Worm (Caenorhabditis elegans) whole organism, L3 larva: ENCODE measurements around the gene moc-5.
A peak's percentile ranks its signal among the peaks of the same experiment; 100 is the strongest.

Source experiments
- ceh-16 ChIP-seq: sonication (generic microtip); optimal IDR thresholded peaks from 2 replicates; lab custom pipeline; 2017; ENCODE audit warnings: missing biosample characterization, missing genetic modification characterization
- ceh-28 ChIP-seq: fragments of 150-350 bp; optimal IDR thresholded peaks from 2 replicates; lab custom pipeline; 2014; ENCODE audit warnings: missing biosample characterization, missing genetic modification reagents, missing genetic modification characterization
- ceh-9 ChIP-seq: sonication (generic microtip); optimal IDR thresholded peaks from 2 replicates; lab custom pipeline; 2018; ENCODE audit warnings: missing biosample characterization, missing genetic modification characterization
- daf-12 ChIP-seq: fragments of 150-350 bp; optimal IDR thresholded peaks from 2 replicates; lab custom pipeline; 2014; ENCODE audit warnings: missing biosample characterization, missing genetic modification reagents, missing genetic modification characterization
- egl-27 ChIP-seq: sonication (generic microtip); optimal IDR thresholded peaks from 4 replicates; lab custom pipeline; 2017; ENCODE audit warnings: missing biosample characterization, missing genetic modification reagents, missing genetic modification characterization
- egl-5 ChIP-seq: fragments of 150-350 bp; optimal IDR thresholded peaks from 2 replicates; lab custom pipeline; 2017; ENCODE audit warnings: missing biosample characterization, missing genetic modification reagents, missing genetic modification characterization, inconsistent platforms
- elt-1 ChIP-seq: fragments of 150-350 bp; optimal IDR thresholded peaks from 2 replicates; lab custom pipeline; 2014; ENCODE audit warnings: missing biosample characterization, missing genetic modification characterization
- elt-2 ChIP-seq: sonication (generic microtip); optimal IDR thresholded peaks from 2 replicates; lab custom pipeline; 2016; ENCODE audit warnings: missing genetic modification reagents, mild to moderate bottlenecking, missing genetic modification characterization, missing compliant biosample characterization
- elt-3 ChIP-seq, 3 experiments: fragments of 150-350 bp in 1 of 3; sonication (generic microtip) in 2 of 3; optimal IDR thresholded peaks; 2 replicates in 2 of 3; 4 replicates in 1 of 3; lab custom pipeline; 2014 to 2017; ENCODE audit warnings: missing biosample characterization in 3 of 3, missing genetic modification characterization in 3 of 3
- eor-1 ChIP-seq, 2 experiments: fragments of 150-350 bp; optimal IDR thresholded peaks; 2 replicates each; lab custom pipeline; 2014 to 2018; ENCODE audit warnings: missing biosample characterization in 2 of 2, missing genetic modification characterization in 2 of 2
- fkh-10 ChIP-seq: sonication (generic microtip); optimal IDR thresholded peaks from 2 replicates; lab custom pipeline; 2017; ENCODE audit warnings: missing biosample characterization, missing genetic modification reagents, missing genetic modification characterization
- fos-1 ChIP-seq: fragments of 150-350 bp; optimal IDR thresholded peaks from 2 replicates; lab custom pipeline; 2014; ENCODE audit warnings: missing biosample characterization, missing genetic modification characterization
- hmg-11 ChIP-seq: sonication (generic microtip); optimal IDR thresholded peaks from 2 replicates; lab custom pipeline; 2016; ENCODE audit warnings: missing genetic modification characterization, missing compliant biosample characterization
- jun-1 ChIP-seq: fragments of 150-350 bp; optimal IDR thresholded peaks from 2 replicates; lab custom pipeline; 2014; ENCODE audit warnings: missing biosample characterization, missing genetic modification reagents, missing genetic modification characterization
- lsy-12 ChIP-seq: sonication (generic microtip); optimal IDR thresholded peaks from 2 replicates; lab custom pipeline; 2016; ENCODE audit warnings: mild to moderate bottlenecking, missing genetic modification characterization, missing compliant biosample characterization
- mdl-1 ChIP-seq: fragments of 150-350 bp; optimal IDR thresholded peaks from 2 replicates; lab custom pipeline; 2014; ENCODE audit warnings: missing biosample characterization, missing genetic modification characterization
- nfya-1 ChIP-seq: sonication (generic microtip); optimal IDR thresholded peaks from 2 replicates; lab custom pipeline; 2017; ENCODE audit warnings: missing genetic modification characterization, mild to moderate bottlenecking, missing compliant biosample characterization, antibody characterized with exemption, moderate library complexity; ENCODE audit not compliant: insufficient read depth
- nhr-11 ChIP-seq: fragments of 150-350 bp; optimal IDR thresholded peaks from 2 replicates; lab custom pipeline; 2014; ENCODE audit warnings: missing biosample characterization, missing genetic modification characterization
- nhr-23 ChIP-seq: fragments of 150-350 bp; optimal IDR thresholded peaks from 2 replicates; lab custom pipeline; 2014; ENCODE audit warnings: missing biosample characterization, missing genetic modification reagents, missing genetic modification characterization
- nhr-237 ChIP-seq: fragments of 150-350 bp; optimal IDR thresholded peaks from 2 replicates; lab custom pipeline; 2014; ENCODE audit warnings: missing biosample characterization, missing genetic modification characterization
- nhr-25 ChIP-seq: sonication (generic microtip); optimal IDR thresholded peaks from 2 replicates; lab custom pipeline; 2017; ENCODE audit warnings: missing biosample characterization, missing genetic modification characterization
- nhr-43 ChIP-seq: sonication (generic microtip); optimal IDR thresholded peaks from 2 replicates; lab custom pipeline; 2016; ENCODE audit warnings: mild to moderate bottlenecking, missing genetic modification characterization, missing compliant biosample characterization; ENCODE audit not compliant: poor library complexity, severe bottlenecking
- nhr-77 ChIP-seq: fragments of 150-350 bp; optimal IDR thresholded peaks from 2 replicates; lab custom pipeline; 2014; ENCODE audit warnings: missing biosample characterization, missing genetic modification characterization
- pha-4 ChIP-seq: fragments of 150-350 bp; optimal IDR thresholded peaks from 2 replicates; lab custom pipeline; 2014; ENCODE audit warnings: missing biosample characterization, missing genetic modification reagents, missing genetic modification characterization
- pqm-1 ChIP-seq: fragments of 150-350 bp; optimal IDR thresholded peaks from 2 replicates; lab custom pipeline; 2017; ENCODE audit warnings: missing biosample characterization, missing genetic modification characterization, inconsistent platforms
- skn-1 ChIP-seq: fragments of 150-350 bp; optimal IDR thresholded peaks from 2 replicates; lab custom pipeline; 2014; ENCODE audit warnings: missing biosample characterization, missing genetic modification characterization
- snpc-4 ChIP-seq: fragments of 150-350 bp; optimal IDR thresholded peaks from 2 replicates; lab custom pipeline; 2014; ENCODE audit warnings: missing biosample characterization, missing genetic modification characterization
- unc-62 ChIP-seq: fragments of 150-350 bp; sonication (generic microtip); optimal IDR thresholded peaks from 4 replicates; lab custom pipeline; 2014; ENCODE audit warnings: missing biosample characterization, missing genetic modification reagents, missing genetic modification characterization
- zag-1 ChIP-seq: fragments of 150-350 bp; optimal IDR thresholded peaks from 2 replicates; lab custom pipeline; 2014; ENCODE audit warnings: missing biosample characterization, missing genetic modification characterization

Gene moc-5

DNA sequence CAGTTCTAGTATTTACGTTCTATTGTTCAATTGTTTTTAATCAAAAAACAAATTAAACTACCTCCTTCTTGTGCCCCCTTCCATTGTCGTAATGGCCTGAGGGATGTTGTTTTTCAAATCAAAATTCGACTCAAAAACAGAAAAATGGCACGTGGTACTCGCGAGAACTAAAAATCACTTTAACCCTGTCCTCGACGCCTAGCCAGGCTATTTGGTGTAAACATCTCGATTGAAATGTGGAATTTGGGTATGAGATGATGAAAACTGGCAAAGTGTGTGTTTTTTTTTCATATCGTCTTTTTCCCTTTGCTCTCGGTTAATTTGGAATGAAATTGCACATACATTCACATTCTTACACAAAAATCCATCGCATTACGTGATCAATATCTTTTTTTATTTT, 19.1 kb downstream of the moc-5 start:
- TF ChIP-seq snpc-4 (tag; lab: Kevin White, UChicago) = no peak
- TF ChIP-seq elt-1 (tag; lab: Kevin White, UChicago) = no peak
- TF ChIP-seq egl-5 (tag; lab: Kevin White, UChicago) = peak; percentile 48
- no peak for TF ChIP-seq nhr-23
- no peak for TF ChIP-seq hmg-11 (tag; lab: Kevin White, UChicago)

DNA sequence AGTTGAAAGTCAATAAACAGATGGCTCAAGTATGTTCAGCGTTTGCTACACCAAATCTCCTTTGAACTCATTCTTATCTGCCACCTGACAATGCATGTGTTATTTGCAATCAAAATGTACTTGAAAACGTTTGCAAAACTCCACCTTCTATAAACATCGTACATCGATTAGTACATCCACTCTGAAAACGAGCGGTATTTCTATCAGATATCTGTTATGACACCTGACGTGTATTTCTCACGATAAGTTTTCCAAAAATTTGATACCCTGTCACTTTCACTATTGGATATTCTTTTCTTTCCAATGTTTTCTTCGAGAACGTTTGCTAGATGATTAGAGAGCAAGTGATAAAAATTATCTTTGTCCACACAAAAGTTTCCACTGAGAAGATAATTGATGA, 21.4 kb downstream of the moc-5 start:
- TF ChIP-seq nfya-1 (tag; lab: Kevin White, UChicago) = peak; percentile 12
- TF ChIP-seq pha-4 (tag; lab: Kevin White, UChicago) = peak; percentile 82
- no peak for TF ChIP-seq egl-27 (tag; lab: Kevin White, UChicago)

DNA sequence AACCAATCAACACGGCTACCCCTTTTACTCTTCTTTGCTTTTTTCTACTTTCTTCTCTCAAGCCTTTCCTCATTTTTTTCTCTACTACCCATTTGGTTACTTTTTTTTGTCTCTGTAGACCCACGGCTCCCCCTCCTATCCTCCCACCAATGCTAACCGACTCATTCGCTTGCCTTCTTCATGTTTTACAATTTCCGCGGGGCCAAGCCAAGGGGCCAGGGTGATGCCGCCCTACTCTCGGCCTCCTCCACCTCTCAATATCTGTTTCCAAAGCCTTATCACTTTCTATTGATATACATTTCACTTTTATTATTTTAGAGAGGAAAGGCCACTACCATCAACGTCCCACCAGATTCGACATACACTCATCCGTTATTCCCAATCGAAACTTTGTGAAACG, 22.4 kb downstream of the moc-5 start, which contains the start of gene F49E2.5:
Gene F49E2.5, plus strand, starts transcription at position 301 of the 400 bp plus-strand sequence.
- TF ChIP-seq elt-3 (tag; optimal IDR thresholded peaks at IDR 0.05; lab: Kevin White, UChicago) (no peak), fkh-10 (no peak), nhr-237 (no peak)

DNA sequence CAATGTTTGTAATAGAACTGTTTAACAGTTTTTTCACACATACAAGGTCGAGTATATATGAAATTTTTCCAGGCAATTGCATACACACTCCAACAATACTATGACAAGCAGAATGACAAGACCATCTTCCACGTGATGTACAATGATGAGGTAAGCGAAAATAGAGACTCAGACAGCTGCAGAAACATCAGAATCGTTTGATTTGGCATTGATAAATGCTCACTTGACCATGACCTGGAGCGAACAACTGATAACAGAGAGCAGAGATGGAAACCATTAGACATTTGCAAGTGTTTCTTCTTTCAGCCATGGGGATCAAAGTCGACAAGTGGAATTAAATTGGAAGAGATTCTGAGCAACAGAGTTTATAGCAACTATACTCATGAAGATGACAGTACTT, 25.3 kb downstream of the moc-5 start:
- peak; percentile 67 for TF ChIP-seq jun-1 (tag; lab: Kevin White, UChicago)
- TF ChIP-seq eor-1 (tag; optimal IDR thresholded peaks at IDR 0.05; lab: Kevin White, UChicago) = no peak
- peak; percentile 96 for TF ChIP-seq elt-2 (tag; lab: Kevin White, UChicago)
- TF ChIP-seq elt-1 (tag; lab: Kevin White, UChicago) = no peak
- peak; percentile 20 for TF ChIP-seq mdl-1 (tag; lab: Kevin White, UChicago)
- TF ChIP-seq nhr-11 (tag; lab: Kevin White, UChicago) = no peak
- no peak for TF ChIP-seq ceh-16
- TF ChIP-seq daf-12 (tag; lab: Kevin White, UChicago) = no peak
- TF ChIP-seq pqm-1 (tag; lab: Kevin White, UChicago) = peak; percentile 96
- no peak for TF ChIP-seq fos-1 (tag; lab: Kevin White, UChicago)
- TF ChIP-seq skn-1 (tag; lab: Kevin White, UChicago) = no peak
- TF ChIP-seq pha-4 (tag; lab: Kevin White, UChicago) = peak; percentile 36
- no peak for TF ChIP-seq nhr-23
- TF ChIP-seq nhr-77 (tag; lab: Kevin White, UChicago) = no peak
- TF ChIP-seq ceh-28 (tag; lab: Kevin White, UChicago) = no peak
- no peak for TF ChIP-seq nhr-237
- no peak for TF ChIP-seq hmg-11 (tag; lab: Kevin White, UChicago)
- TF ChIP-seq zag-1 (tag; lab: Kevin White, UChicago) = no peak
- TF ChIP-seq unc-62 = no peak
- TF ChIP-seq lsy-12 = no peak

DNA sequence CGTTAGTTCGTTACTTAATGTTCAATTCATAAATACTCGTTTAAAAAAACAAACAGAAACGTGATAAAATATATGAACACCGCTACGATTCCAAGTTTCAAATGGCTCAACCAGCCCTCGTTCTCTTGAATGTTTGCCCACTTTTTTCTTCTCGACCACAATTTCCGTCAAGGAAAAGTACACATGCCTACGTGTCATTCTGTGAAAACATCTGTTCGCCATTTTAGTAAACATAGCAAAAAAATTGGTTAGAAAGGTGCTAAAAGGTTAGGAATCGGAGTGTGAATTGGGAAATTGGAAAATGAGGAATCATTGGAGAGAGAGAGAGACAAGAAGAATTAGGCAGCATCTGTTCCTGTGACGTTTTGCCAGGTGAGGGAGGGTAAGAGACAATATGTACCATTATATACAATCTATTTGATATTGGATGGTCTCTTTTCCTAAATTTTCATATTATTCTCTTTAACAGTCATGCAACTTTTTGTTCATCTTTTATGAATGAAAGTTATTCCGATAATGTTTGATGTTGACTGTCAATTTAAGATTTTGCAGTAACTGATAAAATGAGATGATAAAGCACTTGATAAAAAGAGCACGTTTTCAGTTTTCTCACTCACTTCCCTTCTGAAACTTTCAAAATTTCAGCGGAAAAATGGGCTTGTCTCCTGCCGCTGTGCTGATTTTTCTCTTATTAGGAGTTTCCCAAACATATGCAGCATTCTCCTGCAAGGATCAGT, 26.3 kb downstream of the moc-5 start, which contains the start of gene nuc-1:
Gene nuc-1, plus strand, starts transcription at position 612 of the 737 bp plus-strand sequence.
- TF ChIP-seq elt-2 (tag; lab: Kevin White, UChicago) = peak; percentile 76
- peak; percentile 92 for TF ChIP-seq pha-4 (tag; lab: Kevin White, UChicago)
- no peak for TF ChIP-seq mdl-1 (tag; lab: Kevin White, UChicago)
- peak; percentile 61 for TF ChIP-seq pqm-1 (tag; lab: Kevin White, UChicago)
- no peak for TF ChIP-seq skn-1 (tag; lab: Kevin White, UChicago)
- TF ChIP-seq, all 47 proteins: peak for 3

DNA sequence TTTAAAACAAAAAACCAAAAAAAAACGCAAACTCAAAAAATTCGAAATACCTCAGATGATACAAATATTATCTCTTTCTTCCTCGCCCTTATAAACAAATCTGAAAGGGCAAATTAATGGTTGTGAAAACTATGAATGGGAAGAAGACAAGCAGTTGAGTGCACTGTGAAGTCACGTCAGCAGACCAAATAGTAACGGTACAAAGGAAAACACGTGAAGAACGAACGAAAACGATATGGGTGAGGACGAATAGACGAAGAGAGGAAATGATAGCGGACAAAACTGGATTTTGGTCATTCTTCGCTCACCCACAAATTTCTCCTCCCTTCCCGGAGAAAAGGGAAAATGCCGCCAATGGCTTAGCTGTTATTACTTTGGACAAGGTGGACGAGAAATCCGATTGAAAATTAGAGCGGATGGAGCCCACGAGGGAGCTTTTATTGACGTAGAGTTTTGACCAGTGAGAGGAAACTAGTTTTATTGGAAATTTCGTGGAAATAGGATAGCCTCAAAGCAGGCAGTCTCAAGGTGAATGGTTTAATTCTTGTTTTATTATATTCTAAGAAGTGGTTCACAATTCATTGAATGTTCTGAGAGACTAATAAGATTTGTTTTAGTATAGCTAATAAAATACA, 28.1 kb downstream of the moc-5 start:
- TF ChIP-seq nhr-43 (peak; percentile 67), ceh-28 (tag; lab: Kevin White, UChicago) (no peak), nhr-25 (tag; lab: Kevin White, UChicago) (peak; percentile 84), elt-3 (tag; optimal IDR thresholded peaks at IDR 0.05; lab: Kevin White, UChicago) (peak in 1 of 3 experiments; percentile 50), pqm-1 (tag; lab: Kevin White, UChicago) (peak; percentile 52), jun-1 (tag; lab: Kevin White, UChicago) (peak; percentile 15), nhr-23 (peak; percentile 56), ceh-9 (no peak)
